Fruit fly (Drosophila melanogaster): ENCODE data around the gene Akt.

The Akt gene

dm6 chr3R:16069266-16069665, 29.8 kb upstream of the Akt start (continued):
- TF ChIP-seq CG4328 (GFP tag; optimal IDR thresholded peaks at IDR 0.05) (no peak), bcd (GFP tag; optimal IDR thresholded peaks at IDR 0.05) (peak; percentile 25), pnt (GFP tag; optimal IDR thresholded peaks at IDR 0.05) (no peak), CG12769 (tag; optimal IDR thresholded peaks at IDR 0.05) (no peak), NK7.1 (GFP tag; optimal IDR thresholded peaks at IDR 0.05) (no peak), CG17328 (GFP tag; IDR thresholded peaks at IDR 0.05) (0 out of 2 replicates have a peak, but pooled peaks have one; percentile 7), CG15479 (GFP tag; optimal IDR thresholded peaks at IDR 0.05) (no peak), slp2 (GFP tag; optimal IDR thresholded peaks at IDR 0.05) (no peak), CG16813 (GFP tag; IDR thresholded peaks at IDR 0.05; ENCODE audit: partially characterized antibody) (no peak), H2.0 (GFP tag; IDR thresholded peaks at IDR 0.05) (no peak), CG42726 (GFP tag; IDR thresholded peaks at IDR 0.05; ENCODE audit: partially characterized antibody) (no peak), esg (GFP tag; conservative IDR thresholded peaks at IDR 0.05) (no peak), Doc3 (GFP tag; IDR thresholded peaks at IDR 0.05; ENCODE audit: partially characterized antibody) (no peak), Camta (GFP tag; optimal IDR thresholded peaks at IDR 0.05) (no peak), seq (GFP tag; IDR thresholded peaks at IDR 0.05) (no peak), Fer3 (tag; optimal IDR thresholded peaks at IDR 0.05) (no peak), ac (GFP tag; optimal IDR thresholded peaks at IDR 0.05) (peak; percentile 12), GATAe (GFP tag; conservative IDR thresholded peaks at IDR 0.05) (no peak), CG5180 (GFP tag; optimal IDR thresholded peaks at IDR 0.05) (peak; percentile 28), CG6813 (GFP tag; optimal IDR thresholded peaks at IDR 0.05) (peak; percentile 54), CG9797 (GFP tag; optimal IDR thresholded peaks at IDR 0.05) (no peak), toy (GFP tag; IDR thresholded peaks at IDR 0.05) (no peak), CG17829 (tag; optimal IDR thresholded peaks at IDR 0.05) (no peak), Ets97D (GFP tag; optimal IDR thresholded peaks at IDR 0.05) (no peak), mam (GFP tag; optimal IDR thresholded peaks at IDR 0.05) (no peak), vfl (GFP tag; optimal IDR thresholded peaks at IDR 0.05) (no peak), tio (GFP tag; optimal IDR thresholded peaks at IDR 0.05) (no peak), corto (GFP tag; optimal IDR thresholded peaks at IDR 0.05) (no peak), CG7271 (tag; optimal IDR thresholded peaks at IDR 0.05) (no peak), z (GFP tag; IDR thresholded peaks at IDR 0.05) (no peak), CG12744 (GFP tag; optimal IDR thresholded peaks at IDR 0.05) (no peak), Neu2 (GFP tag; optimal IDR thresholded peaks at IDR 0.05; ENCODE audit: borderline replicate concordance) (no peak), chif (GFP tag; optimal IDR thresholded peaks at IDR 0.05) (peak in 1 of 2 experiments; percentile 6), Mes4 (GFP tag; optimal IDR thresholded peaks at IDR 0.05) (peak; percentile 38), Dek (tag; optimal IDR thresholded peaks at IDR 0.05) (no peak), tna (GFP tag; IDR thresholded peaks at IDR 0.05; ENCODE audit: partially characterized antibody) (no peak), CG6854 (GFP tag; optimal IDR thresholded peaks at IDR 0.05) (no peak), Poxn (GFP tag; IDR thresholded peaks at IDR 0.05) (no peak), hth (optimal IDR thresholded peaks at IDR 0.05) (no peak), CG6765 (GFP tag; optimal IDR thresholded peaks at IDR 0.05) (peak; percentile 24), Sox100B (GFP tag; optimal IDR thresholded peaks at IDR 0.05) (no peak), Hr39 (optimal IDR thresholded peaks at IDR 0.05) (no peak), cato (GFP tag; optimal IDR thresholded peaks at IDR 0.05; ENCODE audit: borderline replicate concordance) (no peak), Nf-YC (tag; optimal IDR thresholded peaks at IDR 0.05) (no peak), CG13287 (GFP tag; IDR thresholded peaks at IDR 0.05; ENCODE audit: partially characterized antibody) (no peak), emc (GFP tag; optimal IDR thresholded peaks at IDR 0.05) (no peak), scrt (GFP tag; optimal IDR thresholded peaks at IDR 0.05) (no peak), HHEX (GFP tag; optimal IDR thresholded peaks at IDR 0.05) (peak; percentile 52), lola (GFP tag; optimal IDR thresholded peaks at IDR 0.05) (peak in 1 of 3 experiments; percentile 24), CG8478 (optimal IDR thresholded peaks at IDR 0.05) (no peak), CG33213 (GFP tag; optimal IDR thresholded peaks at IDR 0.05) (no peak), vvl (GFP tag; IDR thresholded peaks at IDR 0.05) (peak; percentile 73)
